Fruit fly (Drosophila melanogaster): ENCODE results near the gene CG13377.

Gene CG13377

dm6 chrX:262836-263235 is 963 bp downstream of the CG13377 start (continued):
- no peak for TF ChIP-seq CG3919 (GFP tag; optimal IDR thresholded peaks at IDR 0.05)
- TF ChIP-seq OdsH (GFP tag; optimal IDR thresholded peaks at IDR 0.05): no peak
- no peak for TF ChIP-seq CG16779 (tag; optimal IDR thresholded peaks at IDR 0.05)
- no peak for TF ChIP-seq Ets21C (GFP tag; optimal IDR thresholded peaks at IDR 0.05)
- TF ChIP-seq CG6808 (GFP tag; optimal IDR thresholded peaks at IDR 0.05): no peak
- TF ChIP-seq Blimp-1 (GFP tag; optimal IDR thresholded peaks at IDR 0.05): no peak
- TF ChIP-seq CG11902 (GFP tag; optimal IDR thresholded peaks at IDR 0.05): no peak
- TF ChIP-seq fkh (GFP tag; optimal IDR thresholded peaks at IDR 0.05): no peak
- TF ChIP-seq Gug (GFP tag; IDR thresholded peaks at IDR 0.05): no peak
- TF ChIP-seq topi (GFP tag; optimal IDR thresholded peaks at IDR 0.05): peak; percentile 31
- 0 out of 2 replicates have a peak, but pooled peaks have one; percentile 19 for TF ChIP-seq CG15336 (GFP tag; IDR thresholded peaks at IDR 0.05)
- no peak for TF ChIP-seq CG6276 (GFP tag; optimal IDR thresholded peaks at IDR 0.05)
- TF ChIP-seq CG6854 (GFP tag; optimal IDR thresholded peaks at IDR 0.05): no peak
- TF ChIP-seq esn (GFP tag; optimal IDR thresholded peaks at IDR 0.05): peak; percentile 25
- TF ChIP-seq CG8632 (GFP tag; optimal IDR thresholded peaks at IDR 0.05): no peak
- no peak for TF ChIP-seq achi (GFP tag; optimal IDR thresholded peaks at IDR 0.05)
- no peak for TF ChIP-seq CG7368 (GFP tag; optimal IDR thresholded peaks at IDR 0.05)
- no peak for TF ChIP-seq CG8119 (GFP tag; IDR thresholded peaks at IDR 0.05)
- peak; percentile 8 for TF ChIP-seq Hr39 (GFP tag; optimal IDR thresholded peaks at IDR 0.05)
- TF ChIP-seq pdm3 (GFP tag; optimal IDR thresholded peaks at IDR 0.05): peak; percentile 22
- no peak for TF ChIP-seq Hr38 (GFP tag; optimal IDR thresholded peaks at IDR 0.05)
- TF ChIP-seq CG6163 (GFP tag; IDR thresholded peaks at IDR 0.05): no peak
- TF ChIP-seq CG1621 (tag; optimal IDR thresholded peaks at IDR 0.05): no peak
- no peak for TF ChIP-seq CG31627 (GFP tag; optimal IDR thresholded peaks at IDR 0.05)
- no peak for TF ChIP-seq CG10631 (GFP tag; optimal IDR thresholded peaks at IDR 0.05)
- peak; percentile 25 for TF ChIP-seq acj6 (GFP tag; optimal IDR thresholded peaks at IDR 0.05)
- no peak for TF ChIP-seq eg (GFP tag; IDR thresholded peaks at IDR 0.05)
- peak; percentile 21 for TF ChIP-seq Smox (GFP tag; optimal IDR thresholded peaks at IDR 0.05)
- no peak for TF ChIP-seq ss (GFP tag; optimal IDR thresholded peaks at IDR 0.05)
- TF ChIP-seq net (GFP tag; optimal IDR thresholded peaks at IDR 0.05): no peak
- TF ChIP-seq Eip78C (GFP tag): peak; percentile 79
- no peak for TF ChIP-seq CG11762 (GFP tag; optimal IDR thresholded peaks at IDR 0.05; ENCODE audit: insufficient read depth)
- TF ChIP-seq CG32006 (GFP tag; optimal IDR thresholded peaks at IDR 0.05): peak; percentile 34
- no peak for TF ChIP-seq Sox15 (GFP tag; optimal IDR thresholded peaks at IDR 0.05)
- no peak for TF ChIP-seq Lpt (GFP tag; optimal IDR thresholded peaks at IDR 0.05)
- no peak for TF ChIP-seq cyc (GFP tag; optimal IDR thresholded peaks at IDR 0.05)
- no peak for TF ChIP-seq CG9139 (GFP tag; optimal IDR thresholded peaks at IDR 0.05)
- no peak for TF ChIP-seq Ets96B (tag; optimal IDR thresholded peaks at IDR 0.05)
- no peak for TF ChIP-seq vri (GFP tag; optimal IDR thresholded peaks at IDR 0.05)
- TF ChIP-seq dac (GFP tag; optimal IDR thresholded peaks at IDR 0.05): no peak

- TF ChIP-seq CG34406 (GFP tag; optimal IDR thresholded peaks at IDR 0.05) (peak; percentile 71), Hr38 (GFP tag; optimal IDR thresholded peaks at IDR 0.05) (no peak), Met (GFP tag; optimal IDR thresholded peaks at IDR 0.05) (peak; percentile 73), topi (GFP tag; optimal IDR thresholded peaks at IDR 0.05) (peak; percentile 79), Lpt (GFP tag; optimal IDR thresholded peaks at IDR 0.05) (peak; percentile 44), fd85E (GFP tag; optimal IDR thresholded peaks at IDR 0.05) (peak; percentile 10), CG6163 (GFP tag; IDR thresholded peaks at IDR 0.05) (no peak), CG3032 (tag; optimal IDR thresholded peaks at IDR 0.05) (peak; percentile 72), fkh (GFP tag; optimal IDR thresholded peaks at IDR 0.05) (no peak), CG6808 (GFP tag; optimal IDR thresholded peaks at IDR 0.05) (peak; percentile 53), CG11294 (GFP tag; IDR thresholded peaks at IDR 0.05) (no peak), Sox102F (GFP tag; optimal IDR thresholded peaks at IDR 0.05) (peak; percentile 63), CG8319 (GFP tag; optimal IDR thresholded peaks at IDR 0.05) (peak; percentile 42), Blimp-1 (GFP tag; optimal IDR thresholded peaks at IDR 0.05) (no peak), CG31627 (GFP tag; optimal IDR thresholded peaks at IDR 0.05) (peak; percentile 57), CG15336 (GFP tag; IDR thresholded peaks at IDR 0.05) (peak; percentile 73), dsx (GFP tag; optimal IDR thresholded peaks at IDR 0.05; ENCODE audit: poor library complexity, severe bottlenecking) (peak; percentile 67), CG4318 (GFP tag; optimal IDR thresholded peaks at IDR 0.05) (no peak), CG8119 (GFP tag; IDR thresholded peaks at IDR 0.05) (peak; percentile 57; the same call in 2 of the 3 replicates), CG8632 (GFP tag; optimal IDR thresholded peaks at IDR 0.05) (peak; percentile 59), Sox15 (GFP tag; optimal IDR thresholded peaks at IDR 0.05) (peak; percentile 40), fd59A (GFP tag; optimal IDR thresholded peaks at IDR 0.05) (no peak), salr (GFP tag; optimal IDR thresholded peaks at IDR 0.05) (peak in 1 of 2 experiments; percentile 10), svp (GFP tag) (no peak)
These were observed 8.4 kb downstream of the CG13377 start, which contains the start of gene cin for dm6 chrX:255369-255768. TSS of gene cin (plus strand) at chrX:255674.

Measured in whole organism, prepupa.